Worm (Caenorhabditis elegans): ENCODE results near the gene spp-31.

- TF ChIP-seq nfya-1 (tag; optimal IDR thresholded peaks at IDR 0.05; ENCODE audit: borderline replicate concordance, insufficient read depth) (no peak), mcd-1 (GFP tag; IDR thresholded peaks at IDR 0.05) (no peak), somi-1 (GFP tag; optimal IDR thresholded peaks at IDR 0.05) (no peak), Y56A3A.18 (GFP tag; IDR thresholded peaks at IDR 0.05) (no peak), ama-1 (optimal IDR thresholded peaks at IDR 0.05) (no peak), ama-1 (GFP tag; optimal IDR thresholded peaks at IDR 0.05) (no peak)
These were observed 27.6 kb downstream of the spp-31 start for ce11 chrIV:1433978-1434377.

All from whole organism, young adult.